Worm (Caenorhabditis elegans) whole organism, young adult: ENCODE measurements around the gene tmem-138.

Experiments
- B0035.1 ChIP-seq: sonication (generic microtip); optimal IDR thresholded peaks from 2 replicates; lab custom pipeline; 2016; ENCODE audit warnings: missing genetic modification characterization, mild to moderate bottlenecking, missing compliant biosample characterization, missing genotype, missing genetic modification reagents
- B0261.1 ChIP-seq: sonication (generic microtip); optimal IDR thresholded peaks from 2 replicates; lab custom pipeline; 2016; ENCODE audit warnings: mild to moderate bottlenecking, missing genetic modification characterization, moderate library complexity, missing compliant biosample characterization
- C06A6.2 ChIP-seq: fragments of 200-800 bp; sonication (Bioruptor generic); conservative IDR thresholded peaks from 2 replicates; pipeline ENCODE4 v1.3.6; 2022; ENCODE audit warnings: missing genetic modification characterization, missing compliant biosample characterization
- C17E4.6 ChIP-seq: fragments of 200-800 bp; sonication (Bioruptor generic); IDR thresholded peaks from 2 replicates; pipeline ENCODE4 v1.3.6; 2022; ENCODE audit warnings: missing genetic modification reagents, missing genetic modification characterization, missing compliant biosample characterization
- F33H1.4 ChIP-seq: fragments of 200-800 bp; sonication (Bioruptor generic); IDR thresholded peaks from 2 replicates; pipeline ENCODE4 v1.3.6; 2022; ENCODE audit warnings: missing genetic modification reagents, missing genetic modification characterization, missing compliant biosample characterization
- F39B2.1 ChIP-seq: fragments of 200-800 bp; sonication (Bioruptor generic); IDR thresholded peaks from 2 replicates; pipeline ENCODE4 v1.3.6; 2022; ENCODE audit warnings: missing genetic modification reagents, missing genetic modification characterization, missing compliant biosample characterization
- F57C9.4 ChIP-seq: sonication (generic microtip); optimal IDR thresholded peaks from 2 replicates; lab custom pipeline; 2017; ENCODE audit warnings: mild to moderate bottlenecking, missing genetic modification characterization, missing compliant biosample characterization
- Y67H2A.10 ChIP-seq: fragments of 200-800 bp; sonication (Bioruptor generic); conservative IDR thresholded peaks from 2 replicates; pipeline ENCODE4 v1.3.6; 2022; ENCODE audit warnings: missing genetic modification reagents, missing genetic modification characterization, missing compliant biosample characterization
- Y79H2A.3 ChIP-seq: fragments of 200-800 bp; sonication (Bioruptor generic); conservative IDR thresholded peaks from 2 replicates; pipeline ENCODE4 v1.3.6; 2022; ENCODE audit warnings: missing genetic modification reagents, missing genetic modification characterization, missing compliant biosample characterization
- akir-1 ChIP-seq: fragments of 200-800 bp; sonication (Bioruptor generic); optimal IDR thresholded peaks from 2 replicates; lab custom pipeline; 2018; ENCODE audit warnings: mild to moderate bottlenecking, missing genetic modification characterization, moderate library complexity, missing compliant biosample characterization
- ama-1 ChIP-seq, 3 experiments: fragments of 150-350 bp in 1 of 3; sonication (generic microtip) in 2 of 3; optimal IDR thresholded peaks; 2 replicates each; lab custom pipeline; 2014 to 2018; ENCODE audit warnings: missing biosample characterization in 2 of 3, missing genetic modification characterization in 2 of 3, missing genetic modification reagents in 2 of 3
- aptf-2 ChIP-seq: fragments of 200-800 bp; sonication (Bioruptor generic); conservative IDR thresholded peaks from 2 replicates; pipeline ENCODE4 v1.3.6; 2022; ENCODE audit warnings: missing genetic modification reagents, missing genetic modification characterization, missing compliant biosample characterization
- attf-6 ChIP-seq: fragments of 200-800 bp; sonication (Bioruptor generic); IDR thresholded peaks from 2 replicates; pipeline ENCODE4 v1.3.6; 2022; ENCODE audit warnings: missing genetic modification reagents, missing genetic modification characterization, missing compliant biosample characterization
- ccch-3 ChIP-seq: fragments of 200-800 bp; sonication (Bioruptor generic); optimal IDR thresholded peaks from 2 replicates; lab custom pipeline; 2018; ENCODE audit warnings: mild to moderate bottlenecking, missing genetic modification characterization, missing compliant biosample characterization
- ceh-58 ChIP-seq: fragments of 200-800 bp; sonication (Bioruptor generic); IDR thresholded peaks from 2 replicates; pipeline ENCODE4 v1.3.6; 2022; ENCODE audit warnings: missing genetic modification characterization, missing compliant biosample characterization
- ceh-91 ChIP-seq: fragments of 200-800 bp; sonication (Bioruptor generic); IDR thresholded peaks from 2 replicates; pipeline ENCODE4 v1.3.6; 2022; ENCODE audit warnings: missing genetic modification reagents, missing genetic modification characterization, missing compliant biosample characterization
- chd-7 ChIP-seq: sonication (generic microtip); optimal IDR thresholded peaks from 2 replicates; lab custom pipeline; 2016; ENCODE audit warnings: mild to moderate bottlenecking, missing genetic modification characterization, moderate library complexity, missing compliant biosample characterization
- die-1 ChIP-seq: sonication (generic microtip); optimal IDR thresholded peaks from 2 replicates; lab custom pipeline; 2016; ENCODE audit warnings: missing genotype, mild to moderate bottlenecking, missing genetic modification characterization, missing compliant biosample characterization
- hlh-12 ChIP-seq: sonication (generic microtip); optimal IDR thresholded peaks from 2 replicates; lab custom pipeline; 2016; ENCODE audit warnings: missing genetic modification characterization, missing compliant biosample characterization
- hlh-26 ChIP-seq: fragments of 200-800 bp; sonication (Bioruptor generic); conservative IDR thresholded peaks from 2 replicates; pipeline ENCODE4 v1.3.6; 2022; ENCODE audit warnings: missing genetic modification reagents, missing genetic modification characterization, missing compliant biosample characterization
- hrde-1 ChIP-seq: sonication (generic microtip); optimal IDR thresholded peaks from 2 replicates; lab custom pipeline; 2016; ENCODE audit warnings: missing genetic modification characterization, mild to moderate bottlenecking, missing compliant biosample characterization, moderate library complexity, missing genotype, missing genetic modification reagents, borderline replicate concordance
- hsf-1 ChIP-seq: fragments of 200-800 bp; sonication (Bioruptor generic); IDR thresholded peaks from 2 replicates; pipeline ENCODE4 v1.3.6; 2022; ENCODE audit warnings: missing genetic modification reagents, missing genetic modification characterization, missing compliant biosample characterization
- madf-3 ChIP-seq: fragments of 200-800 bp; sonication (Bioruptor generic); IDR thresholded peaks from 2 replicates; pipeline ENCODE4 v1.3.6; 2022; ENCODE audit warnings: missing genetic modification reagents, missing genetic modification characterization, missing compliant biosample characterization
- madf-8 ChIP-seq: fragments of 200-800 bp; sonication (Bioruptor generic); conservative IDR thresholded peaks from 2 replicates; pipeline ENCODE4 v1.3.6; 2022; ENCODE audit warnings: missing genetic modification reagents, missing genetic modification characterization, missing compliant biosample characterization
- mcd-1 ChIP-seq: fragments of 200-800 bp; sonication (Bioruptor generic); IDR thresholded peaks from 2 replicates; pipeline ENCODE4 v1.3.6; 2022; ENCODE audit warnings: missing genetic modification reagents, missing genetic modification characterization, missing compliant biosample characterization
- mes-4 ChIP-seq: sonication (generic microtip); optimal IDR thresholded peaks from 2 replicates; lab custom pipeline; 2016; ENCODE audit warnings: missing genotype, missing genetic modification characterization, missing compliant biosample characterization
- nhr-80 ChIP-seq: sonication (generic microtip); optimal IDR thresholded peaks from 2 replicates; lab custom pipeline; 2016; ENCODE audit warnings: missing genetic modification characterization, missing compliant biosample characterization
- pbrm-1 ChIP-seq: fragments of 200-800 bp; sonication (Bioruptor generic); IDR thresholded peaks from 2 replicates; pipeline ENCODE4 v1.3.6; 2022; ENCODE audit warnings: missing genetic modification reagents, missing genetic modification characterization, missing compliant biosample characterization
- pha-4 ChIP-seq: fragments of 150-350 bp; sonication (generic microtip); optimal IDR thresholded peaks from 2 replicates; lab custom pipeline; 2014; ENCODE audit warnings: missing biosample characterization, missing genetic modification reagents, missing genetic modification characterization
- tbp1 ChIP-seq: fragments of 200-800 bp; sonication (Bioruptor generic); optimal IDR thresholded peaks from 2 replicates; lab custom pipeline; 2018; ENCODE audit warnings: mild to moderate bottlenecking, missing genetic modification characterization, missing compliant biosample characterization
- tbx-9 ChIP-seq: sonication (generic microtip); optimal IDR thresholded peaks from 2 replicates; lab custom pipeline; 2016; ENCODE audit warnings: borderline replicate concordance, missing genetic modification characterization, inconsistent platforms, missing compliant biosample characterization
- tlf-1 ChIP-seq: fragments of 200-800 bp; sonication (Bioruptor generic); optimal IDR thresholded peaks from 2 replicates; lab custom pipeline; 2018; ENCODE audit warnings: mild to moderate bottlenecking, missing genetic modification characterization, missing compliant biosample characterization
- ztf-28 ChIP-seq: fragments of 200-800 bp; sonication (Bioruptor generic); IDR thresholded peaks from 2 replicates; pipeline ENCODE4 v1.3.6; 2022; ENCODE audit warnings: missing genetic modification reagents, missing genetic modification characterization, missing compliant biosample characterization

tmem-138 gene

DNA sequence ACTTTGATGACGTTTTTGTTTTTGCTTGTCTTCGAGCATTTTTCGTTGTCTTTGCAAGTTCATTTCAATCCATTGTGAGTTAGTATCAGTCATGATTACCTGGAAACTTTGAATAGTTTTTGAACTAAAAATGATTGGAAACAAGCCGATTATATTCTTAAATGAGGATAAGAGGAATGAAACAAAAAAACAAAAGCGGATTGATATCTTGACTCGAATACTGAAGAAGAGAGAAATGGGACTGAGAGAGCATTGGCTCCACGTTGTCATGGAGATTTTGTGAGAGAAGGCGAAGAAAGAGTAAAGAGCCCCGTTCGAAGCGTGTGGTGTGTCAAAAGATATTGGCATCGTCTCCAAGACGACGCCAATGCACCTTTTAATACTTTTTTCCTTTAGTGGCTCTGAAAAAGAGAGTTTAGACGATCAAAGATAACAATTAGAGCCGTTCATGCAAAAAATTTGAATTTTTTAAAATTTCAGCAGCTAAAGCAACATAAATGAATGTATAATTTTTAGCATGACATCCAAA, at the start of gene tmem-138, which contains the start of gene tub-1:
TSS of gene tmem-138 (plus strand) at position 479 of the 529 bp plus-strand sequence.
TSS of gene tub-1 (minus strand) at position 101 of the 529 bp plus-strand sequence.
- TF ChIP-seq aptf-2 (GFP tag; lab: Robert Waterston, UW): no peak
- no peak for TF ChIP-seq Y67H2A.10 (GFP tag; lab: Robert Waterston, UW)
- TF ChIP-seq madf-8 (GFP tag; lab: Robert Waterston, UW): no peak
- TF ChIP-seq, all 124 proteins: peak for 0

DNA sequence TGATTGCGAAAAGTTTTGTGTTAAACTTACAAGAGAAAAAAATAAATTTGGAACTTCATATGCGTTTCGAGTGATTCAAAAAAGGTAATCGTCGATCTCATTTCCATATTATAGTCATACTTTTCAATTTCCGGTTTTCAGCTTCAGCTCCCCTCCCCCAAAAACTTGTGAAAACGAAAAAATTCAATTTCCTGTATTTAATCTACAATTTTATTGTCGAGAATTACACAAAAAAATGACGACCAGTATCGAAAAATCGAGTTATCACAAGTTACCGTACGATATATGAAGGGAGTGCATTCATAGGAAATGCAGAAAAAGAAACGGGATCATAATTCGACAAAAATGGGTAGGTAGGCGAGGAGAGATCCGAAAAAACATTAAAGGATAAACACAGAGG, 45.1 kb upstream of the tmem-138 start, which contains the start of gene lron-4:
TSS of gene lron-4 (minus strand) at position 101 of the 400 bp plus-strand sequence.
- TF ChIP-seq F57C9.4 (no peak), B0261.1 (tag; lab: Kevin White, UChicago) (no peak), B0035.1 (tag; lab: Kevin White, UChicago) (no peak), ceh-91 (GFP tag; lab: Robert Waterston, UW) (no peak), ccch-3 (GFP tag; lab: Kevin White, UChicago) (no peak), hsf-1 (GFP tag; lab: Robert Waterston, UW) (no peak), pha-4 (tag; lab: Kevin White, UChicago) (no peak), ama-1 (optimal IDR thresholded peaks at IDR 0.05; lab: Kevin White, UChicago) (no peak), ama-1 (GFP tag; optimal IDR thresholded peaks at IDR 0.05; lab: Kevin White, UChicago) (no peak), die-1 (tag; lab: Kevin White, UChicago) (no peak), hlh-26 (GFP tag; lab: Robert Waterston, UW) (no peak), madf-3 (GFP tag; lab: Robert Waterston, UW) (no peak)

- TF ChIP-seq attf-6 (GFP tag; lab: Robert Waterston, UW) (no peak), hrde-1 (tag; lab: Kevin White, UChicago) (no peak), akir-1 (GFP tag; lab: Kevin White, UChicago) (no peak), mcd-1 (no peak), mes-4 (tag; lab: Kevin White, UChicago) (no peak), tlf-1 (GFP tag; lab: Kevin White, UChicago) (no peak), ztf-28 (GFP tag; lab: Robert Waterston, UW) (no peak), tbx-9 (no peak), ceh-58 (GFP tag; lab: Robert Waterston, UW) (no peak), Y79H2A.3 (GFP tag; lab: Robert Waterston, UW) (no peak), hlh-12 (tag; lab: Kevin White, UChicago) (no peak), C17E4.6 (GFP tag; lab: Robert Waterston, UW) (no peak), pbrm-1 (no peak), F39B2.1 (GFP tag; lab: Robert Waterston, UW) (no peak), tbp1 (GFP tag; lab: Kevin White, UChicago) (no peak), chd-7 (no peak)
Measured at ce11 chrII:8116159-8116558, 41.0 kb upstream of the tmem-138 start, which contains the start of gene unc-105. TSS of gene unc-105 (plus strand) at chrII:8116459.

DNA sequence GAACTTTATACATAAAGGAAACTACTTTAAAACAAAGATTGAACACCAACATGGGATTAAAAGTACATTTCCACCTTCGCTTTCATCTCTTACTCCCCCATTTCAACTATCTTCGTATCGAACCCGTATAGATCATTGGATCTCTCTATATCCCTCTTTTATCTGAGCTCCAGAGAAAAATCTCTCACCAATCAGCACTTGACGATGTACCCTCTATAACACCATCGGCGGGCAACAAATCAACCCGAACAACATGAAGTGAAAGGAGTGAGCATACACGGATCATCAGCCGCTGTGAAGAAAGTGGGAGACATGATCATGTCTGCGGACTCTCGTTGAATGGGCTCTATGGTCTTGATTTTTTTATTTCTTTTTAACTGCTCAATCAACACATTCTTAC, 39.7 kb upstream of the tmem-138 start:
- TF ChIP-seq mcd-1 (no peak), F33H1.4 (no peak), die-1 (tag; lab: Kevin White, UChicago) (no peak), C06A6.2 (GFP tag; lab: Robert Waterston, UW) (no peak), nhr-80 (tag; lab: Kevin White, UChicago) (no peak)
